Fruit fly (Drosophila melanogaster) whole organism: ENCODE results near the gene CG6294.

Experiments used
- CG8478 ChIP-seq: fragments of >200 bp; optimal IDR thresholded peaks from 2 replicates; lab custom pipeline; 2018; ENCODE audit warnings: inconsistent platforms
- Dll ChIP-seq: fragments of >200 bp; optimal IDR thresholded peaks from 2 replicates; lab custom pipeline; 2017
- EcR ChIP-seq, 2 experiments: fragments of >200 bp; optimal IDR thresholded peaks; 2 replicates each; lab custom pipeline; 2017; ENCODE audit warnings: missing biosample characterization in 2 of 2, missing genetic modification characterization in 2 of 2, missing genetic modification reagents in 2 of 2
- pan ChIP-seq: fragments of >200 bp; optimal IDR thresholded peaks from 2 replicates; lab custom pipeline; 2017
- psq ChIP-seq: fragments of >200 bp; optimal IDR thresholded peaks from 2 replicates; lab custom pipeline; 2017
- usp ChIP-seq: fragments of >200 bp; optimal IDR thresholded peaks from 2 replicates; lab custom pipeline; 2017; ENCODE audit warnings: missing biosample characterization, missing genetic modification characterization, mixed read lengths

dm6 chrX:15482236-15482660 lies 19.7 kb downstream of the CG6294 start, which contains the start of gene CG6340:
- TF ChIP-seq CG8478 (lab: Kevin White, UChicago): no peak
- no peak for TF ChIP-seq pan
- no peak for TF ChIP-seq usp (GFP tag; lab: Kevin White, UChicago)
- no peak for TF ChIP-seq psq (lab: Kevin White, UChicago)
- TF ChIP-seq EcR (GFP tag; optimal IDR thresholded peaks at IDR 0.05; lab: Kevin White, UChicago): no peak
- TF ChIP-seq Dll (lab: Kevin White, UChicago): no peak
